Fruit fly (Drosophila melanogaster): Measurements from ENCODE around the gene Ilp6.

Ilp6 gene

dm6 chrX:2289134-2289533 is 45.3 kb downstream of the Ilp6 start (continued):
- TF ChIP-seq Hr4 (GFP tag; optimal IDR thresholded peaks at IDR 0.05) (peak; percentile 11), Sox15 (GFP tag; optimal IDR thresholded peaks at IDR 0.05) (no peak), OdsH (GFP tag; optimal IDR thresholded peaks at IDR 0.05) (peak; percentile 29), CG32006 (GFP tag; optimal IDR thresholded peaks at IDR 0.05) (peak; percentile 72), CG6792 (GFP tag; optimal IDR thresholded peaks at IDR 0.05) (no peak), CG6276 (GFP tag; optimal IDR thresholded peaks at IDR 0.05) (peak; percentile 96), Eip78C (GFP tag) (peak; percentile 81), svp (GFP tag) (peak; percentile 65), CG8632 (GFP tag; optimal IDR thresholded peaks at IDR 0.05) (peak; percentile 39), CG3032 (tag; optimal IDR thresholded peaks at IDR 0.05) (peak; percentile 65), CG16779 (tag; optimal IDR thresholded peaks at IDR 0.05) (peak; percentile 94), CG9139 (GFP tag; optimal IDR thresholded peaks at IDR 0.05) (peak; percentile 96), CG15336 (GFP tag; IDR thresholded peaks at IDR 0.05) (peak; percentile 91), CG4318 (GFP tag; optimal IDR thresholded peaks at IDR 0.05) (no peak), Blimp-1 (GFP tag; optimal IDR thresholded peaks at IDR 0.05) (no peak), Ets96B (tag; optimal IDR thresholded peaks at IDR 0.05) (peak; percentile 61), Sox14 (GFP tag; optimal IDR thresholded peaks at IDR 0.05) (peak; percentile 29), lz (GFP tag; optimal IDR thresholded peaks at IDR 0.05) (no peak), CG10669 (GFP tag; optimal IDR thresholded peaks at IDR 0.05) (peak; percentile 80), Hr38 (GFP tag; optimal IDR thresholded peaks at IDR 0.05) (no peak), CG8119 (GFP tag; IDR thresholded peaks at IDR 0.05) (peak; percentile 95), CG34406 (GFP tag; optimal IDR thresholded peaks at IDR 0.05) (peak; percentile 46), Met (GFP tag; optimal IDR thresholded peaks at IDR 0.05) (no peak), CG8319 (GFP tag; optimal IDR thresholded peaks at IDR 0.05) (no peak), Eip93F (GFP tag; optimal IDR thresholded peaks at IDR 0.05) (no peak), vri (GFP tag; optimal IDR thresholded peaks at IDR 0.05) (peak; percentile 4), acj6 (GFP tag; optimal IDR thresholded peaks at IDR 0.05) (peak; percentile 16), CG6854 (GFP tag; optimal IDR thresholded peaks at IDR 0.05) (peak; percentile 59), CG3919 (GFP tag; optimal IDR thresholded peaks at IDR 0.05) (peak; percentile 39), esn (GFP tag; optimal IDR thresholded peaks at IDR 0.05) (no peak), pdm3 (GFP tag; optimal IDR thresholded peaks at IDR 0.05) (peak; percentile 56), Hr39 (GFP tag; optimal IDR thresholded peaks at IDR 0.05) (no peak), CG11294 (GFP tag; IDR thresholded peaks at IDR 0.05) (peak; percentile 52; the same call in 1 of the 2 replicates), topi (GFP tag; optimal IDR thresholded peaks at IDR 0.05) (no peak)

dm6 chrX:2288327-2288726 is 46.1 kb downstream of the Ilp6 start:
- TF ChIP-seq CG6854 (GFP tag; optimal IDR thresholded peaks at IDR 0.05) (peak; percentile 47), fkh (GFP tag; optimal IDR thresholded peaks at IDR 0.05) (peak; percentile 35), cyc (GFP tag; optimal IDR thresholded peaks at IDR 0.05) (no peak), acj6 (GFP tag; optimal IDR thresholded peaks at IDR 0.05) (no peak), CG8319 (GFP tag; optimal IDR thresholded peaks at IDR 0.05) (no peak), CG6163 (GFP tag; IDR thresholded peaks at IDR 0.05) (peak; percentile 64; the same call in 2 of the 3 replicates), OdsH (GFP tag; optimal IDR thresholded peaks at IDR 0.05) (no peak), fd85E (GFP tag; optimal IDR thresholded peaks at IDR 0.05) (no peak), ss (GFP tag; optimal IDR thresholded peaks at IDR 0.05) (no peak), eg (GFP tag; IDR thresholded peaks at IDR 0.05) (peak; percentile 50; the same call in 1 of the 3 replicates), Eip93F (GFP tag; optimal IDR thresholded peaks at IDR 0.05) (peak; percentile 16), dsx (GFP tag; optimal IDR thresholded peaks at IDR 0.05; ENCODE audit: poor library complexity, severe bottlenecking) (peak; percentile 33), Sox102F (GFP tag; optimal IDR thresholded peaks at IDR 0.05) (peak; percentile 16), Gug (GFP tag; IDR thresholded peaks at IDR 0.05) (no peak), Hr38 (GFP tag; optimal IDR thresholded peaks at IDR 0.05) (no peak), CG15336 (GFP tag; IDR thresholded peaks at IDR 0.05) (0 out of 2 replicates have a peak, but pooled peaks have one; percentile 8), Blimp-1 (GFP tag; optimal IDR thresholded peaks at IDR 0.05) (peak; percentile 9), CG11902 (GFP tag; optimal IDR thresholded peaks at IDR 0.05) (no peak), Sox14 (GFP tag; optimal IDR thresholded peaks at IDR 0.05) (peak; percentile 33), CG9139 (GFP tag; optimal IDR thresholded peaks at IDR 0.05) (no peak)
